Fruit fly (Drosophila melanogaster): ENCODE data around the gene CG6154.

- no peak for TF ChIP-seq chm (GFP tag; IDR thresholded peaks at IDR 0.05)
- peak; percentile 59 for TF ChIP-seq odd (GFP tag; optimal IDR thresholded peaks at IDR 0.05)
- peak; percentile 68 for TF ChIP-seq grn (GFP tag; optimal IDR thresholded peaks at IDR 0.05)
- no peak for TF ChIP-seq CrebB (tag; optimal IDR thresholded peaks at IDR 0.05)
Observed at dm6 chr3R:26222123-26222651, 40.3 kb upstream of the CG6154 start.

Measured in whole organism, embryonic.